Worm (Caenorhabditis elegans) whole organism, L1 larva: ENCODE results near the gene B0280.11.
A peak's percentile ranks its signal among the peaks of the same experiment; 100 is the strongest.

Experiments
- C04F5.9 ChIP-seq: sonication (generic microtip); optimal IDR thresholded peaks from 2 replicates; lab custom pipeline; 2016; ENCODE audit warnings: missing genetic modification characterization, missing compliant biosample characterization
- C34B4.2 ChIP-seq: sonication (generic microtip); optimal IDR thresholded peaks from 2 replicates; lab custom pipeline; 2017; ENCODE audit warnings: mild to moderate bottlenecking, missing genetic modification characterization, missing compliant biosample characterization
- F16B12.6 ChIP-seq: fragments of 150-350 bp; optimal IDR thresholded peaks from 2 replicates; lab custom pipeline; 2014; ENCODE audit warnings: missing biosample characterization, missing genetic modification characterization
- aha-1 ChIP-seq: fragments of 150-350 bp; optimal IDR thresholded peaks from 2 replicates; lab custom pipeline; 2014; ENCODE audit warnings: missing biosample characterization, missing genetic modification characterization
- ama-1 ChIP-seq: fragments of 150-350 bp; optimal IDR thresholded peaks from 2 replicates; lab custom pipeline; 2014
- blmp-1 ChIP-seq: fragments of 150-350 bp; optimal IDR thresholded peaks from 2 replicates; lab custom pipeline; 2014; ENCODE audit warnings: missing biosample characterization, missing genetic modification characterization
- ceh-63 ChIP-seq: fragments of 200-800 bp; sonication (Bioruptor generic); optimal IDR thresholded peaks from 2 replicates; lab custom pipeline; 2018; ENCODE audit warnings: mild to moderate bottlenecking, missing genetic modification characterization, missing compliant biosample characterization
- ceh-8 ChIP-seq: fragments of 200-800 bp; sonication (Bioruptor generic); optimal IDR thresholded peaks from 2 replicates; lab custom pipeline; 2018; ENCODE audit warnings: mild to moderate bottlenecking, missing genetic modification characterization, moderate library complexity, missing compliant biosample characterization
- ceh-82 ChIP-seq, 3 experiments: fragments of 150-350 bp in 1 of 3; sonication (generic microtip) in 2 of 3; optimal IDR thresholded peaks; 2 replicates each; lab custom pipeline; 2014 to 2017; ENCODE audit warnings: missing biosample characterization in 3 of 3, missing genetic modification characterization in 3 of 3
- ceh-88 ChIP-seq: fragments of 200-800 bp; sonication (Bioruptor generic); IDR thresholded peaks from 2 replicates; pipeline ENCODE4 v1.3.6; 2022; ENCODE audit warnings: missing genetic modification characterization, missing compliant biosample characterization
- ceh-90 ChIP-seq: sonication (generic microtip); optimal IDR thresholded peaks from 2 replicates; lab custom pipeline; 2016; ENCODE audit warnings: missing genetic modification characterization, missing compliant biosample characterization
- ces-1 ChIP-seq: fragments of 150-350 bp; optimal IDR thresholded peaks from 2 replicates; lab custom pipeline; 2014; ENCODE audit warnings: missing biosample characterization, missing genetic modification reagents, missing genetic modification characterization
- dpl-1 ChIP-seq, 3 experiments: fragments of 150-350 bp in 2 of 3; sonication (generic microtip) in 1 of 3; optimal IDR thresholded peaks; 2 replicates each; lab custom pipeline; 2014 to 2017; ENCODE audit warnings: missing biosample characterization in 3 of 3, missing genetic modification characterization in 3 of 3, missing genetic modification reagents in 3 of 3
- dsc-1 ChIP-seq: sonication (generic microtip); optimal IDR thresholded peaks from 2 replicates; lab custom pipeline; 2016; ENCODE audit warnings: mild to moderate bottlenecking, missing genetic modification characterization, missing compliant biosample characterization
- efl-1 ChIP-seq, 4 experiments: fragments of 150-350 bp; optimal IDR thresholded peaks in 3 of 4; peaks in 1 of 4; 1 replicate in 1 of 4; 2 replicates in 3 of 4; lab custom pipeline; 2014; ENCODE audit warnings: missing biosample characterization in 2 of 4, missing genetic modification characterization in 2 of 4, missing genetic modification reagents in 2 of 4
- efl-3 ChIP-seq: fragments of 200-800 bp; sonication (Bioruptor generic); optimal IDR thresholded peaks from 2 replicates; lab custom pipeline; 2018; ENCODE audit warnings: mild to moderate bottlenecking, missing genetic modification characterization, missing compliant biosample characterization
- egl-13 ChIP-seq: sonication (generic microtip); optimal IDR thresholded peaks from 2 replicates; lab custom pipeline; 2016; ENCODE audit warnings: missing genotype, missing genetic modification reagents, missing genetic modification characterization, missing compliant biosample characterization
- egl-27 ChIP-seq, 2 experiments: fragments of 150-350 bp in 1 of 2; sonication (generic microtip); optimal IDR thresholded peaks; 3 replicates each; lab custom pipeline; 2017 to 2018; ENCODE audit warnings: missing biosample characterization in 2 of 2, missing genetic modification characterization in 2 of 2, missing genetic modification reagents in 2 of 2
- ets-5 ChIP-seq: fragments of 200-800 bp; sonication (Bioruptor generic); IDR thresholded peaks from 2 replicates; pipeline ENCODE4 v1.3.6; 2022; ENCODE audit warnings: missing genetic modification characterization, missing compliant biosample characterization
- fkh-4 ChIP-seq: sonication (generic microtip); optimal IDR thresholded peaks from 2 replicates; lab custom pipeline; 2016; ENCODE audit warnings: missing compliant biosample characterization, missing genetic modification characterization, borderline replicate concordance
- fkh-8 ChIP-seq: sonication (generic microtip); optimal IDR thresholded peaks from 2 replicates; lab custom pipeline; 2016; ENCODE audit warnings: mild to moderate bottlenecking, missing genetic modification characterization, missing compliant biosample characterization
- irx-1 ChIP-seq: sonication (generic microtip); optimal IDR thresholded peaks from 2 replicates; lab custom pipeline; 2016; ENCODE audit warnings: missing genetic modification characterization, missing compliant biosample characterization
- lin-15B ChIP-seq: fragments of 150-350 bp; sonication (generic microtip); optimal IDR thresholded peaks from 3 replicates; lab custom pipeline; 2014; ENCODE audit warnings: missing biosample characterization, missing genetic modification characterization
- lin-35 ChIP-seq, 2 experiments: fragments of 150-350 bp; optimal IDR thresholded peaks; 2 replicates each; lab custom pipeline; 2014; ENCODE audit warnings: missing biosample characterization in 2 of 2, missing genetic modification characterization in 2 of 2, missing genetic modification reagents in 2 of 2
- lin-39 ChIP-seq: fragments of 150-350 bp; optimal IDR thresholded peaks from 2 replicates; lab custom pipeline; 2014; ENCODE audit warnings: missing biosample characterization, missing genetic modification reagents, missing genetic modification characterization
- lir-3 ChIP-seq: sonication (generic microtip); optimal IDR thresholded peaks from 2 replicates; lab custom pipeline; 2016; ENCODE audit warnings: mild to moderate bottlenecking, missing genetic modification characterization, moderate library complexity, missing compliant biosample characterization; ENCODE audit not compliant: poor library complexity
- lsy-2 ChIP-seq, 2 experiments: fragments of 150-350 bp; optimal IDR thresholded peaks; 2 replicates each; lab custom pipeline; 2014; ENCODE audit warnings: missing biosample characterization in 2 of 2, missing genetic modification characterization in 2 of 2
- mef-2 ChIP-seq: fragments of 150-350 bp; optimal IDR thresholded peaks from 2 replicates; lab custom pipeline; 2014; ENCODE audit warnings: missing biosample characterization, missing genetic modification characterization
- mep-1 ChIP-seq: fragments of 150-350 bp; optimal IDR thresholded peaks from 2 replicates; lab custom pipeline; 2014; ENCODE audit warnings: missing biosample characterization, missing genetic modification characterization
- nhr-11 ChIP-seq: fragments of 150-350 bp; optimal IDR thresholded peaks from 2 replicates; lab custom pipeline; 2014; ENCODE audit warnings: missing biosample characterization, missing genetic modification characterization
- nhr-12 ChIP-seq: sonication (generic microtip); optimal IDR thresholded peaks from 2 replicates; lab custom pipeline; 2017; ENCODE audit warnings: missing biosample characterization, missing genetic modification characterization
- nhr-19 ChIP-seq: fragments of 200-800 bp; sonication (Bioruptor generic); conservative IDR thresholded peaks from 2 replicates; pipeline ENCODE4 v1.3.6; 2022; ENCODE audit warnings: missing genetic modification characterization, missing compliant biosample characterization
- nhr-20 ChIP-seq: sonication (generic microtip); optimal IDR thresholded peaks from 2 replicates; lab custom pipeline; 2016; ENCODE audit warnings: mild to moderate bottlenecking, missing genetic modification characterization, missing compliant biosample characterization
- nhr-237 ChIP-seq: fragments of 150-350 bp; optimal IDR thresholded peaks from 2 replicates; lab custom pipeline; 2014; ENCODE audit warnings: missing biosample characterization, missing genetic modification characterization
- nhr-47 ChIP-seq: sonication (generic microtip); optimal IDR thresholded peaks from 2 replicates; lab custom pipeline; 2016; ENCODE audit warnings: mild to moderate bottlenecking, missing genetic modification characterization, moderate library complexity, missing compliant biosample characterization
- nhr-71 ChIP-seq: sonication (generic microtip); optimal IDR thresholded peaks from 2 replicates; lab custom pipeline; 2016; ENCODE audit warnings: mild to moderate bottlenecking, missing genetic modification characterization, moderate library complexity, missing compliant biosample characterization
- nhr-85 ChIP-seq: sonication (generic microtip); peaks from one replicate; lab custom pipeline; 2016; ENCODE audit warnings: missing genetic modification characterization, inconsistent platforms, missing compliant biosample characterization
- nhr-90 ChIP-seq: sonication (generic microtip); optimal IDR thresholded peaks from 2 replicates; lab custom pipeline; 2016; ENCODE audit warnings: mild to moderate bottlenecking, missing genetic modification characterization, missing compliant biosample characterization; ENCODE audit not compliant: poor library complexity
- pag-3 ChIP-seq: sonication (generic microtip); optimal IDR thresholded peaks from 2 replicates; lab custom pipeline; 2017; ENCODE audit warnings: missing genetic modification characterization, mild to moderate bottlenecking, missing compliant biosample characterization, antibody characterized with exemption, borderline replicate concordance; ENCODE audit not compliant: insufficient read depth
- pqm-1 ChIP-seq: sonication (generic microtip); optimal IDR thresholded peaks from 3 replicates; lab custom pipeline; 2017; ENCODE audit warnings: missing biosample characterization, missing genetic modification characterization
- skn-1 ChIP-seq: fragments of 150-350 bp; optimal IDR thresholded peaks from 2 replicates; lab custom pipeline; 2014; ENCODE audit warnings: missing biosample characterization, missing genetic modification characterization
- snu-23 ChIP-seq: sonication (generic microtip); optimal IDR thresholded peaks from 2 replicates; lab custom pipeline; 2016; ENCODE audit warnings: missing genetic modification characterization, missing compliant biosample characterization
- sox-4 ChIP-seq: sonication (generic microtip); optimal IDR thresholded peaks from 2 replicates; lab custom pipeline; 2016; ENCODE audit warnings: missing genetic modification characterization, missing compliant biosample characterization
- swsn-7 ChIP-seq: sonication (generic microtip); optimal IDR thresholded peaks from 2 replicates; lab custom pipeline; 2016; ENCODE audit warnings: missing genetic modification characterization, missing compliant biosample characterization
- tbx-2 ChIP-seq: sonication (generic microtip); optimal IDR thresholded peaks from 2 replicates; lab custom pipeline; 2016; ENCODE audit warnings: missing genetic modification characterization, missing compliant biosample characterization
- tlp-1 ChIP-seq: fragments of 150-350 bp; optimal IDR thresholded peaks from 2 replicates; lab custom pipeline; 2014; ENCODE audit warnings: missing biosample characterization, missing genetic modification characterization
- unc-30 ChIP-seq: sonication (generic microtip); optimal IDR thresholded peaks from 2 replicates; lab custom pipeline; 2017; ENCODE audit warnings: missing biosample characterization, missing genetic modification characterization
- unc-62 ChIP-seq: fragments of 150-350 bp; optimal IDR thresholded peaks from 2 replicates; lab custom pipeline; 2014; ENCODE audit warnings: missing biosample characterization, missing genetic modification reagents, missing genetic modification characterization
- unc-86 ChIP-seq: sonication (generic microtip); optimal IDR thresholded peaks from 2 replicates; lab custom pipeline; 2016; ENCODE audit warnings: missing genetic modification characterization, missing compliant biosample characterization
- unc-98 ChIP-seq: fragments of 200-800 bp; sonication (Bioruptor generic); IDR thresholded peaks from 2 replicates; pipeline ENCODE4 v1.3.6; 2022; ENCODE audit warnings: missing genetic modification characterization, missing compliant biosample characterization
- vab-15 ChIP-seq: sonication (generic microtip); optimal IDR thresholded peaks from 2 replicates; lab custom pipeline; 2017; ENCODE audit warnings: missing genotype, mild to moderate bottlenecking, missing genetic modification characterization, missing compliant biosample characterization
- xbp-1 ChIP-seq: sonication (generic microtip); optimal IDR thresholded peaks from 2 replicates; lab custom pipeline; 2016; ENCODE audit warnings: missing genetic modification characterization, missing compliant biosample characterization
- ztf-4 ChIP-seq: fragments of 150-350 bp; optimal IDR thresholded peaks from 2 replicates; lab custom pipeline; 2014; ENCODE audit warnings: missing biosample characterization, missing genetic modification characterization

The B0280.11 gene

DNA sequence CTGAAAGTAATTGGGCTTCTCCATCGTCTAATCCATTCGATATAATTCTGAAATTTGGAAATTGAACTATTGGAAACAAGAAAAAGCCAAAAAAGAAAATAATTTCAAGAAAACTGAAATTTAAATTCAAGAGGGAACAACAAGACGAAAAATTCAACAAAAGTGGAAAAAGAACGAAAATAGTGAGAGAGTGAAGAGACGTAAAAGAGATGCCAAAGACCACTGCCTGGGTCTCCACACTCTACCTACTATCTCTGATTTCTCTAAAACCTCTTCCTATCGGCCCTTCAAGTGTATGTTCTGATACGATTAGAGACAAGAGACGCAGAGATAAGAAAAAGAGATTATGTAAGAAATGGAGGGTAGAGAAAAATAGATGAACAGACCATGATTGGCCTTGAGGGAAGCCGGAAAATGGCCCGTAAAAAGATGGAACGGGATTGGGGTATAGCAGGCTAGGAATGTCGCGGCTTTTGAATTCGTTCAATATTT, 15.7 kb upstream of the B0280.11 start, which contains the start of gene ogt-1:
TSS of gene ogt-1 (minus strand) at position 51 of the 492 bp plus-strand sequence.
- TF ChIP-seq nhr-12 (tag; lab: Kevin White, UChicago) = no peak
- TF ChIP-seq F16B12.6 (tag; lab: Kevin White, UChicago) = peak; percentile 40
- TF ChIP-seq ceh-90 (tag; lab: Kevin White, UChicago) = no peak
- no peak for TF ChIP-seq unc-98 (GFP tag; lab: Robert Waterston, UW)
- TF ChIP-seq lir-3 (tag; lab: Kevin White, UChicago) = peak; percentile 72
- peak; percentile 67 for TF ChIP-seq ceh-8 (GFP tag; lab: Kevin White, UChicago)
- TF ChIP-seq pag-3 = peak; percentile 16
- TF ChIP-seq lin-39 (tag; lab: Kevin White, UChicago) = no peak
- TF ChIP-seq irx-1 (tag; lab: Kevin White, UChicago) = peak; percentile 62
- no peak for TF ChIP-seq ceh-88 (GFP tag; lab: Robert Waterston, UW)
- TF ChIP-seq mef-2 (tag; lab: Kevin White, UChicago) = peak; percentile 65
- peak; percentile 86 for TF ChIP-seq nhr-19 (GFP tag; lab: Robert Waterston, UW)
- TF ChIP-seq C04F5.9 (tag; lab: Kevin White, UChicago) = no peak
- TF ChIP-seq swsn-7 (tag; lab: Kevin White, UChicago) = peak; percentile 89
- TF ChIP-seq vab-15 (tag; lab: Kevin White, UChicago) = no peak
- peak; percentile 56 for TF ChIP-seq skn-1 (tag; lab: Kevin White, UChicago)
- TF ChIP-seq ceh-63 = no peak
- TF ChIP-seq C34B4.2 = no peak
- TF ChIP-seq nhr-20 = peak; percentile 90
- peak; percentile 93 to 98 for TF ChIP-seq egl-27 (tag; optimal IDR thresholded peaks at IDR 0.05; lab: Kevin White, UChicago)
- TF ChIP-seq pqm-1 (tag; lab: Kevin White, UChicago) = no peak
- TF ChIP-seq lin-15B (tag; lab: Kevin White, UChicago) = no peak
- TF ChIP-seq ceh-82 (tag; optimal IDR thresholded peaks at IDR 0.05; lab: Kevin White, UChicago) = peak; percentile 57 to 89 (median 87)
- TF ChIP-seq nhr-11 (tag; lab: Kevin White, UChicago) = peak; percentile 74
- TF ChIP-seq efl-1 (optimal IDR thresholded peaks at IDR 0.05; lab: Kevin White, UChicago) = peak; percentile 83 to 91
- peak; percentile 61 to 94 for TF ChIP-seq efl-1 (GFP tag; optimal IDR thresholded peaks at IDR 0.05 in 1 of 2; lab: Kevin White, UChicago)
- TF ChIP-seq tbx-2 (tag; lab: Kevin White, UChicago) = peak; percentile 84
- TF ChIP-seq nhr-90 = peak; percentile 76
- no peak for TF ChIP-seq fkh-4 (tag; lab: Kevin White, UChicago)
- peak; percentile 96 for TF ChIP-seq nhr-71 (tag; lab: Kevin White, UChicago)
- TF ChIP-seq ets-5 = no peak
- TF ChIP-seq efl-3 (GFP tag; lab: Kevin White, UChicago) = no peak
- no peak for TF ChIP-seq ces-1 (GFP tag; lab: Kevin White, UChicago)
- TF ChIP-seq nhr-47 (tag; lab: Kevin White, UChicago) = peak; percentile 83
- peak; percentile 32 for TF ChIP-seq egl-13 (tag; lab: Kevin White, UChicago)
- no peak for TF ChIP-seq unc-62
- TF ChIP-seq unc-86 (tag; lab: Kevin White, UChicago) = peak; percentile 72
- TF ChIP-seq tlp-1 = no peak
- peak; percentile 64 to 70 (median 66) for TF ChIP-seq dpl-1 (GFP tag; optimal IDR thresholded peaks at IDR 0.05; lab: Kevin White, UChicago)
- no peak for TF ChIP-seq aha-1 (tag; lab: Kevin White, UChicago)
- peak; percentile 80 for TF ChIP-seq xbp-1 (tag; lab: Kevin White, UChicago)
- TF ChIP-seq lsy-2 (tag; optimal IDR thresholded peaks at IDR 0.05; lab: Kevin White, UChicago) = peak; percentile 88 to 90
- peak; percentile 71 to 80 for TF ChIP-seq lin-35 (GFP tag; optimal IDR thresholded peaks at IDR 0.05; lab: Kevin White, UChicago)
- TF ChIP-seq fkh-8 (tag; lab: Kevin White, UChicago) = peak; percentile 46
- peak; percentile 94 for TF ChIP-seq snu-23
- TF ChIP-seq ama-1 (lab: Kevin White, UChicago) = peak; percentile 84
- peak; percentile 93 for TF ChIP-seq mep-1 (tag; lab: Kevin White, UChicago)
- TF ChIP-seq sox-4 (tag; lab: Kevin White, UChicago) = no peak
- TF ChIP-seq ztf-4 = peak; percentile 87
- TF ChIP-seq blmp-1 (tag; lab: Kevin White, UChicago) = peak; percentile 69
- peak; percentile 96 for TF ChIP-seq nhr-85
- TF ChIP-seq dsc-1 (tag; lab: Kevin White, UChicago) = peak; percentile 33
- peak; percentile 77 for TF ChIP-seq nhr-237 (tag; lab: Kevin White, UChicago)
- TF ChIP-seq unc-30 (tag; lab: Kevin White, UChicago) = no peak
